Worm (Caenorhabditis elegans) whole organism, L1 larva: ENCODE data around the gene D1053.2.
A peak's percentile ranks its signal among the peaks of the same experiment; 100 is the strongest.

Experiments used
- C04F5.9 ChIP-seq: sonication (generic microtip); optimal IDR thresholded peaks from 2 replicates; lab custom pipeline; 2016; ENCODE audit warnings: missing genetic modification characterization, missing compliant biosample characterization
- C16A3.4 ChIP-seq: fragments of 150-350 bp; optimal IDR thresholded peaks from 2 replicates; lab custom pipeline; 2014; ENCODE audit warnings: missing biosample characterization, missing genetic modification characterization
- aha-1 ChIP-seq: fragments of 150-350 bp; optimal IDR thresholded peaks from 2 replicates; lab custom pipeline; 2014; ENCODE audit warnings: missing biosample characterization, missing genetic modification characterization
- alr-1 ChIP-seq: fragments of 200-800 bp; sonication (Bioruptor generic); optimal IDR thresholded peaks from 2 replicates; lab custom pipeline; 2018; ENCODE audit warnings: borderline replicate concordance, mild to moderate bottlenecking, missing genetic modification characterization, missing compliant biosample characterization
- aly-2 ChIP-seq: fragments of 150-350 bp; optimal IDR thresholded peaks from 2 replicates; lab custom pipeline; 2014; ENCODE audit warnings: missing biosample characterization, missing genetic modification characterization
- blmp-1 ChIP-seq: fragments of 150-350 bp; optimal IDR thresholded peaks from 2 replicates; lab custom pipeline; 2014; ENCODE audit warnings: missing biosample characterization, missing genetic modification characterization
- ceh-88 ChIP-seq: fragments of 200-800 bp; sonication (Bioruptor generic); IDR thresholded peaks from 2 replicates; pipeline ENCODE4 v1.3.6; 2022; ENCODE audit warnings: missing genetic modification characterization, missing compliant biosample characterization
- ceh-90 ChIP-seq: sonication (generic microtip); optimal IDR thresholded peaks from 2 replicates; lab custom pipeline; 2016; ENCODE audit warnings: missing genetic modification characterization, missing compliant biosample characterization
- dpl-1 ChIP-seq, 3 experiments: fragments of 150-350 bp in 2 of 3; sonication (generic microtip) in 1 of 3; optimal IDR thresholded peaks; 2 replicates each; lab custom pipeline; 2014 to 2017; ENCODE audit warnings: missing biosample characterization in 3 of 3, missing genetic modification characterization in 3 of 3, missing genetic modification reagents in 3 of 3
- efl-1 ChIP-seq, 4 experiments: fragments of 150-350 bp; optimal IDR thresholded peaks in 3 of 4; peaks in 1 of 4; 1 replicate in 1 of 4; 2 replicates in 3 of 4; lab custom pipeline; 2014; ENCODE audit warnings: missing biosample characterization in 2 of 4, missing genetic modification characterization in 2 of 4, missing genetic modification reagents in 2 of 4
- egl-27 ChIP-seq, 2 experiments: fragments of 150-350 bp in 1 of 2; sonication (generic microtip); optimal IDR thresholded peaks; 3 replicates each; lab custom pipeline; 2017 to 2018; ENCODE audit warnings: missing biosample characterization in 2 of 2, missing genetic modification characterization in 2 of 2, missing genetic modification reagents in 2 of 2
- elt-2 ChIP-seq: sonication (generic microtip); optimal IDR thresholded peaks from 2 replicates; lab custom pipeline; 2016; ENCODE audit warnings: missing genetic modification characterization, mild to moderate bottlenecking, inconsistent platforms, missing compliant biosample characterization, missing genetic modification reagents
- ets-5 ChIP-seq: fragments of 200-800 bp; sonication (Bioruptor generic); IDR thresholded peaks from 2 replicates; pipeline ENCODE4 v1.3.6; 2022; ENCODE audit warnings: missing genetic modification characterization, missing compliant biosample characterization
- fkh-4 ChIP-seq: sonication (generic microtip); optimal IDR thresholded peaks from 2 replicates; lab custom pipeline; 2016; ENCODE audit warnings: missing compliant biosample characterization, missing genetic modification characterization, borderline replicate concordance
- fkh-8 ChIP-seq: sonication (generic microtip); optimal IDR thresholded peaks from 2 replicates; lab custom pipeline; 2016; ENCODE audit warnings: mild to moderate bottlenecking, missing genetic modification characterization, missing compliant biosample characterization
- fos-1 ChIP-seq: fragments of 150-350 bp; optimal IDR thresholded peaks from 2 replicates; lab custom pipeline; 2014; ENCODE audit warnings: missing biosample characterization, missing genetic modification characterization
- hlh-17 ChIP-seq: fragments of 200-800 bp; sonication (Bioruptor generic); optimal IDR thresholded peaks from 2 replicates; lab custom pipeline; 2018; ENCODE audit warnings: missing genetic modification characterization, mild to moderate bottlenecking, missing compliant biosample characterization, moderate library complexity, borderline replicate concordance
- hlh-4 ChIP-seq: sonication (generic microtip); optimal IDR thresholded peaks from 2 replicates; lab custom pipeline; 2016; ENCODE audit warnings: mild to moderate bottlenecking, missing genetic modification characterization, missing compliant biosample characterization
- irx-1 ChIP-seq: sonication (generic microtip); optimal IDR thresholded peaks from 2 replicates; lab custom pipeline; 2016; ENCODE audit warnings: missing genetic modification characterization, missing compliant biosample characterization
- jun-1 ChIP-seq: fragments of 150-350 bp; optimal IDR thresholded peaks from 2 replicates; lab custom pipeline; 2014; ENCODE audit warnings: missing biosample characterization, missing genetic modification reagents, missing genetic modification characterization
- lin-13 ChIP-seq: fragments of 150-350 bp; optimal IDR thresholded peaks from 2 replicates; lab custom pipeline; 2014; ENCODE audit warnings: missing biosample characterization, missing genetic modification reagents, missing genetic modification characterization
- lin-35 ChIP-seq, 2 experiments: fragments of 150-350 bp; optimal IDR thresholded peaks; 2 replicates each; lab custom pipeline; 2014; ENCODE audit warnings: missing biosample characterization in 2 of 2, missing genetic modification characterization in 2 of 2, missing genetic modification reagents in 2 of 2
- lir-3 ChIP-seq: sonication (generic microtip); optimal IDR thresholded peaks from 2 replicates; lab custom pipeline; 2016; ENCODE audit warnings: mild to moderate bottlenecking, missing genetic modification characterization, moderate library complexity, missing compliant biosample characterization; ENCODE audit not compliant: poor library complexity
- mab-9 ChIP-seq: fragments of 200-800 bp; sonication (Bioruptor generic); IDR thresholded peaks from 2 replicates; pipeline ENCODE4 v1.3.6; 2022; ENCODE audit warnings: missing genetic modification reagents, missing genetic modification characterization, missing compliant biosample characterization
- mep-1 ChIP-seq: fragments of 150-350 bp; optimal IDR thresholded peaks from 2 replicates; lab custom pipeline; 2014; ENCODE audit warnings: missing biosample characterization, missing genetic modification characterization
- nhr-12 ChIP-seq: sonication (generic microtip); optimal IDR thresholded peaks from 2 replicates; lab custom pipeline; 2017; ENCODE audit warnings: missing biosample characterization, missing genetic modification characterization
- nhr-237 ChIP-seq: fragments of 150-350 bp; optimal IDR thresholded peaks from 2 replicates; lab custom pipeline; 2014; ENCODE audit warnings: missing biosample characterization, missing genetic modification characterization
- nhr-71 ChIP-seq: sonication (generic microtip); optimal IDR thresholded peaks from 2 replicates; lab custom pipeline; 2016; ENCODE audit warnings: mild to moderate bottlenecking, missing genetic modification characterization, moderate library complexity, missing compliant biosample characterization
- nhr-76 ChIP-seq: sonication (generic microtip); optimal IDR thresholded peaks from 2 replicates; lab custom pipeline; 2017; ENCODE audit warnings: missing biosample characterization, missing genetic modification characterization
- nhr-84 ChIP-seq: sonication (generic microtip); optimal IDR thresholded peaks from 2 replicates; lab custom pipeline; 2017; ENCODE audit warnings: missing biosample characterization, missing genetic modification characterization
- nhr-90 ChIP-seq: sonication (generic microtip); optimal IDR thresholded peaks from 2 replicates; lab custom pipeline; 2016; ENCODE audit warnings: mild to moderate bottlenecking, missing genetic modification characterization, missing compliant biosample characterization; ENCODE audit not compliant: poor library complexity
- pag-3 ChIP-seq: sonication (generic microtip); optimal IDR thresholded peaks from 2 replicates; lab custom pipeline; 2017; ENCODE audit warnings: missing genetic modification characterization, mild to moderate bottlenecking, missing compliant biosample characterization, antibody characterized with exemption, borderline replicate concordance; ENCODE audit not compliant: insufficient read depth
- pax-3 ChIP-seq: fragments of 200-800 bp; sonication (Bioruptor generic); optimal IDR thresholded peaks from 2 replicates; lab custom pipeline; 2018; ENCODE audit warnings: mild to moderate bottlenecking, missing genetic modification characterization, moderate library complexity, missing compliant biosample characterization
- skn-1 ChIP-seq: fragments of 150-350 bp; optimal IDR thresholded peaks from 2 replicates; lab custom pipeline; 2014; ENCODE audit warnings: missing biosample characterization, missing genetic modification characterization
- snpc-4 ChIP-seq: fragments of 150-350 bp; optimal IDR thresholded peaks from 2 replicates; lab custom pipeline; 2014; ENCODE audit warnings: missing biosample characterization, missing genetic modification characterization
- snu-23 ChIP-seq: sonication (generic microtip); optimal IDR thresholded peaks from 2 replicates; lab custom pipeline; 2016; ENCODE audit warnings: missing genetic modification characterization, missing compliant biosample characterization
- sox-4 ChIP-seq: sonication (generic microtip); optimal IDR thresholded peaks from 2 replicates; lab custom pipeline; 2016; ENCODE audit warnings: missing genetic modification characterization, missing compliant biosample characterization
- sptf-1 ChIP-seq: fragments of 150-350 bp; optimal IDR thresholded peaks from 2 replicates; lab custom pipeline; 2014; ENCODE audit warnings: missing biosample characterization, missing genetic modification characterization
- sup-37 ChIP-seq: fragments of 200-800 bp; sonication (Bioruptor generic); optimal IDR thresholded peaks from 2 replicates; lab custom pipeline; 2018; ENCODE audit warnings: mild to moderate bottlenecking, missing genetic modification characterization, missing compliant biosample characterization
- swsn-7 ChIP-seq: sonication (generic microtip); optimal IDR thresholded peaks from 2 replicates; lab custom pipeline; 2016; ENCODE audit warnings: missing genetic modification characterization, missing compliant biosample characterization
- tbx-2 ChIP-seq: sonication (generic microtip); optimal IDR thresholded peaks from 2 replicates; lab custom pipeline; 2016; ENCODE audit warnings: missing genetic modification characterization, missing compliant biosample characterization
- tlp-1 ChIP-seq: fragments of 150-350 bp; optimal IDR thresholded peaks from 2 replicates; lab custom pipeline; 2014; ENCODE audit warnings: missing biosample characterization, missing genetic modification characterization
- unc-62 ChIP-seq: fragments of 150-350 bp; optimal IDR thresholded peaks from 2 replicates; lab custom pipeline; 2014; ENCODE audit warnings: missing biosample characterization, missing genetic modification reagents, missing genetic modification characterization
- unc-86 ChIP-seq: sonication (generic microtip); optimal IDR thresholded peaks from 2 replicates; lab custom pipeline; 2016; ENCODE audit warnings: missing genetic modification characterization, missing compliant biosample characterization
- unc-98 ChIP-seq: fragments of 200-800 bp; sonication (Bioruptor generic); IDR thresholded peaks from 2 replicates; pipeline ENCODE4 v1.3.6; 2022; ENCODE audit warnings: missing genetic modification characterization, missing compliant biosample characterization
- xbp-1 ChIP-seq: sonication (generic microtip); optimal IDR thresholded peaks from 2 replicates; lab custom pipeline; 2016; ENCODE audit warnings: missing genetic modification characterization, missing compliant biosample characterization
- zip-4 ChIP-seq: fragments of 200-800 bp; sonication (Bioruptor generic); optimal IDR thresholded peaks from 2 replicates; lab custom pipeline; 2018; ENCODE audit warnings: mild to moderate bottlenecking, missing genetic modification characterization, moderate library complexity, missing compliant biosample characterization
- ztf-4 ChIP-seq: fragments of 150-350 bp; optimal IDR thresholded peaks from 2 replicates; lab custom pipeline; 2014; ENCODE audit warnings: missing biosample characterization, missing genetic modification characterization

Gene D1053.2

DNA sequence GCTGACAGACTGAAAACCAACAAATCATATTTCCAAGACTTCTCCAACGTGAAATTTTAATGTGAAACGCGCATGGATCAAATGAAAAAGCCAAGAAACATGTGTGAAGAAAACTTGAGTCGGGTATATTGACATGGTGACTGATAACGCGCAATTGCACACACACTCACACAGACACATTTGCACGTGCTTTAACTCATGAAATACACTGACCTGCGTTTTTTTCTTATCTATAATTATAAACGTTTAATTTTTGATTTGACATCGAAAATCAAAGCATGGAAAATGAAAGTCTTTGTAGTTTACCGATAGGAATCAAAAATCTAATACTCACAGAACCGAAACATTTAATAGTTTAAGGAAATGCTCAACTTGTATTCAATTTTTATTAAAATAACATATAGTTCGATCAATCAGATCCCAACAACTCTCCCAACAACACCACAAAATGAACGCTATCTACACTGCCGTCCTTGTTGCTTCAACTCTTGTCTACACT is 10.7 kb downstream of the D1053.2 start, which contains the start of gene nspa-9 (continued):
- no peak for TF ChIP-seq snu-23 (GFP tag; lab: Kevin White, UChicago)
- no peak for TF ChIP-seq skn-1 (tag; lab: Kevin White, UChicago)
- TF ChIP-seq xbp-1 (tag; lab: Kevin White, UChicago), result no peak
- no peak for TF ChIP-seq tbx-2
- no peak for TF ChIP-seq lin-13
- TF ChIP-seq lin-35 (GFP tag; optimal IDR thresholded peaks at IDR 0.05; lab: Kevin White, UChicago), result peak in 1 of 2 experiments; percentile 30
- no peak for TF ChIP-seq nhr-84 (tag; lab: Kevin White, UChicago)
- no peak for TF ChIP-seq nhr-12 (tag; lab: Kevin White, UChicago)
- no peak for TF ChIP-seq ets-5 (GFP tag; lab: Robert Waterston, UW)
- TF ChIP-seq pax-3 (tag; lab: Kevin White, UChicago), result no peak
- TF ChIP-seq mep-1 (tag; lab: Kevin White, UChicago), result no peak
- TF ChIP-seq hlh-17 (GFP tag; lab: Kevin White, UChicago), result no peak
- no peak for TF ChIP-seq egl-27 (tag; optimal IDR thresholded peaks at IDR 0.05; lab: Kevin White, UChicago)
- no peak for TF ChIP-seq pag-3
- no peak for TF ChIP-seq C04F5.9 (tag; lab: Kevin White, UChicago)
- no peak for TF ChIP-seq efl-1 (optimal IDR thresholded peaks at IDR 0.05; lab: Kevin White, UChicago)
- TF ChIP-seq efl-1 (GFP tag; optimal IDR thresholded peaks at IDR 0.05 in 1 of 2; lab: Kevin White, UChicago), result no peak
- TF ChIP-seq sptf-1 (tag; lab: Kevin White, UChicago), result no peak
- TF ChIP-seq unc-86 (tag; lab: Kevin White, UChicago), result no peak
- peak; percentile 92 for TF ChIP-seq elt-2 (tag; lab: Kevin White, UChicago)
- TF ChIP-seq nhr-71 (tag; lab: Kevin White, UChicago), result peak; percentile 47
- no peak for TF ChIP-seq sup-37
- TF ChIP-seq snpc-4 (tag; lab: Kevin White, UChicago), result no peak
- no peak for TF ChIP-seq hlh-4 (tag; lab: Kevin White, UChicago)
- TF ChIP-seq alr-1, result no peak
- TF ChIP-seq fkh-4, result no peak
- no peak for TF ChIP-seq sox-4 (tag; lab: Kevin White, UChicago)
- TF ChIP-seq unc-62 (GFP tag; lab: Kevin White, UChicago), result no peak
- TF ChIP-seq nhr-237 (tag; lab: Kevin White, UChicago), result no peak
- TF ChIP-seq fkh-8 (tag; lab: Kevin White, UChicago), result peak; percentile 10
- no peak for TF ChIP-seq dpl-1 (GFP tag; optimal IDR thresholded peaks at IDR 0.05; lab: Kevin White, UChicago)
- no peak for TF ChIP-seq jun-1 (tag; lab: Kevin White, UChicago)
- no peak for TF ChIP-seq zip-4
- TF ChIP-seq ztf-4 (tag; lab: Kevin White, UChicago), result no peak
- no peak for TF ChIP-seq unc-98 (GFP tag; lab: Robert Waterston, UW)
- no peak for TF ChIP-seq fos-1
- TF ChIP-seq C16A3.4, result no peak
- TF ChIP-seq aly-2 (tag; lab: Kevin White, UChicago), result no peak
- peak; percentile 36 for TF ChIP-seq nhr-90 (tag; lab: Kevin White, UChicago)
- TF ChIP-seq ceh-90 (tag; lab: Kevin White, UChicago), result no peak
- no peak for TF ChIP-seq aha-1 (tag; lab: Kevin White, UChicago)
- no peak for TF ChIP-seq ceh-88 (GFP tag; lab: Robert Waterston, UW)
- TF ChIP-seq blmp-1 (tag; lab: Kevin White, UChicago), result no peak
- TF ChIP-seq tlp-1 (tag; lab: Kevin White, UChicago), result no peak
- TF ChIP-seq lir-3 (tag; lab: Kevin White, UChicago), result no peak
- no peak for TF ChIP-seq irx-1 (tag; lab: Kevin White, UChicago)
- TF ChIP-seq swsn-7, result no peak
- TF ChIP-seq nhr-76 (tag; lab: Kevin White, UChicago), result no peak
- TF ChIP-seq mab-9, result no peak
- TF ChIP-seq, all 84 proteins: peak for 10
